Worm (Caenorhabditis elegans) whole organism, L3 larva: ENCODE data around the gene F56C4.4.

Experiments
- R02D3.7 ChIP-seq: fragments of 150-350 bp; optimal IDR thresholded peaks from 2 replicates; lab custom pipeline; 2014; ENCODE audit warnings: missing biosample characterization, missing genetic modification characterization
- ZK546.5 ChIP-seq: sonication (generic microtip); optimal IDR thresholded peaks from 2 replicates; lab custom pipeline; 2017; ENCODE audit warnings: missing biosample characterization, missing genetic modification characterization
- aly-2 ChIP-seq: fragments of 150-350 bp; optimal IDR thresholded peaks from 2 replicates; lab custom pipeline; 2014; ENCODE audit warnings: missing biosample characterization, missing genetic modification characterization
- ama-1 ChIP-seq: fragments of 150-350 bp; optimal IDR thresholded peaks from 2 replicates; lab custom pipeline; 2018
- ceh-16 ChIP-seq: sonication (generic microtip); optimal IDR thresholded peaks from 2 replicates; lab custom pipeline; 2017; ENCODE audit warnings: missing biosample characterization, missing genetic modification characterization
- ceh-82 ChIP-seq: fragments of 150-350 bp; optimal IDR thresholded peaks from 2 replicates; lab custom pipeline; 2014; ENCODE audit warnings: missing biosample characterization, missing genetic modification characterization
- egl-27 ChIP-seq: sonication (generic microtip); optimal IDR thresholded peaks from 4 replicates; lab custom pipeline; 2017; ENCODE audit warnings: missing biosample characterization, missing genetic modification reagents, missing genetic modification characterization
- egl-5 ChIP-seq: fragments of 150-350 bp; optimal IDR thresholded peaks from 2 replicates; lab custom pipeline; 2017; ENCODE audit warnings: missing biosample characterization, missing genetic modification reagents, missing genetic modification characterization, inconsistent platforms
- elt-1 ChIP-seq: fragments of 150-350 bp; optimal IDR thresholded peaks from 2 replicates; lab custom pipeline; 2014; ENCODE audit warnings: missing biosample characterization, missing genetic modification characterization
- elt-2 ChIP-seq: sonication (generic microtip); optimal IDR thresholded peaks from 2 replicates; lab custom pipeline; 2016; ENCODE audit warnings: missing genetic modification reagents, mild to moderate bottlenecking, missing genetic modification characterization, missing compliant biosample characterization
- elt-3 ChIP-seq, 3 experiments: fragments of 150-350 bp in 1 of 3; sonication (generic microtip) in 2 of 3; optimal IDR thresholded peaks; 2 replicates in 2 of 3; 4 replicates in 1 of 3; lab custom pipeline; 2014 to 2017; ENCODE audit warnings: missing biosample characterization in 3 of 3, missing genetic modification characterization in 3 of 3
- fkh-10 ChIP-seq: sonication (generic microtip); optimal IDR thresholded peaks from 2 replicates; lab custom pipeline; 2017; ENCODE audit warnings: missing biosample characterization, missing genetic modification reagents, missing genetic modification characterization
- fkh-2 ChIP-seq: fragments of 150-350 bp; optimal IDR thresholded peaks from 2 replicates; lab custom pipeline; 2014; ENCODE audit warnings: missing biosample characterization, missing genetic modification reagents, missing genetic modification characterization
- hmg-11 ChIP-seq: sonication (generic microtip); optimal IDR thresholded peaks from 2 replicates; lab custom pipeline; 2016; ENCODE audit warnings: missing genetic modification characterization, missing compliant biosample characterization
- jun-1 ChIP-seq: fragments of 150-350 bp; optimal IDR thresholded peaks from 2 replicates; lab custom pipeline; 2014; ENCODE audit warnings: missing biosample characterization, missing genetic modification reagents, missing genetic modification characterization
- lin-39 ChIP-seq: fragments of 150-350 bp; optimal IDR thresholded peaks from 2 replicates; lab custom pipeline; 2018; ENCODE audit warnings: missing biosample characterization, missing genetic modification reagents, missing genetic modification characterization
- lsy-12 ChIP-seq: sonication (generic microtip); optimal IDR thresholded peaks from 2 replicates; lab custom pipeline; 2016; ENCODE audit warnings: mild to moderate bottlenecking, missing genetic modification characterization, missing compliant biosample characterization
- mdl-1 ChIP-seq: fragments of 150-350 bp; optimal IDR thresholded peaks from 2 replicates; lab custom pipeline; 2014; ENCODE audit warnings: missing biosample characterization, missing genetic modification characterization
- mml-1 ChIP-seq: fragments of 150-350 bp; sonication (generic microtip); optimal IDR thresholded peaks from 3 replicates; lab custom pipeline; 2014; ENCODE audit warnings: missing biosample characterization, missing genetic modification characterization
- nfya-1 ChIP-seq: sonication (generic microtip); optimal IDR thresholded peaks from 2 replicates; lab custom pipeline; 2017; ENCODE audit warnings: missing genetic modification characterization, mild to moderate bottlenecking, missing compliant biosample characterization, antibody characterized with exemption, moderate library complexity; ENCODE audit not compliant: insufficient read depth
- nhr-11 ChIP-seq: fragments of 150-350 bp; optimal IDR thresholded peaks from 2 replicates; lab custom pipeline; 2014; ENCODE audit warnings: missing biosample characterization, missing genetic modification characterization
- nhr-12 ChIP-seq: fragments of 150-350 bp; optimal IDR thresholded peaks from 2 replicates; lab custom pipeline; 2014; ENCODE audit warnings: missing biosample characterization, missing genetic modification characterization
- nhr-23 ChIP-seq: fragments of 150-350 bp; optimal IDR thresholded peaks from 2 replicates; lab custom pipeline; 2014; ENCODE audit warnings: missing biosample characterization, missing genetic modification reagents, missing genetic modification characterization
- nhr-237 ChIP-seq: fragments of 150-350 bp; optimal IDR thresholded peaks from 2 replicates; lab custom pipeline; 2014; ENCODE audit warnings: missing biosample characterization, missing genetic modification characterization
- nhr-25 ChIP-seq: sonication (generic microtip); optimal IDR thresholded peaks from 2 replicates; lab custom pipeline; 2017; ENCODE audit warnings: missing biosample characterization, missing genetic modification characterization
- nhr-43 ChIP-seq: sonication (generic microtip); optimal IDR thresholded peaks from 2 replicates; lab custom pipeline; 2016; ENCODE audit warnings: mild to moderate bottlenecking, missing genetic modification characterization, missing compliant biosample characterization; ENCODE audit not compliant: poor library complexity, severe bottlenecking
- nhr-67 ChIP-seq: fragments of 150-350 bp; optimal IDR thresholded peaks from 2 replicates; lab custom pipeline; 2014; ENCODE audit warnings: missing biosample characterization, missing genetic modification characterization
- nhr-76 ChIP-seq: fragments of 150-350 bp; sonication (generic microtip); optimal IDR thresholded peaks from 5 replicates; lab custom pipeline; 2014; ENCODE audit warnings: missing biosample characterization, missing genetic modification characterization
- pqm-1 ChIP-seq: fragments of 150-350 bp; optimal IDR thresholded peaks from 2 replicates; lab custom pipeline; 2017; ENCODE audit warnings: missing biosample characterization, missing genetic modification characterization, inconsistent platforms
- skn-1 ChIP-seq: fragments of 150-350 bp; optimal IDR thresholded peaks from 2 replicates; lab custom pipeline; 2014; ENCODE audit warnings: missing biosample characterization, missing genetic modification characterization
- snpc-4 ChIP-seq: fragments of 150-350 bp; optimal IDR thresholded peaks from 2 replicates; lab custom pipeline; 2014; ENCODE audit warnings: missing biosample characterization, missing genetic modification characterization
- unc-62 ChIP-seq: fragments of 150-350 bp; sonication (generic microtip); optimal IDR thresholded peaks from 4 replicates; lab custom pipeline; 2014; ENCODE audit warnings: missing biosample characterization, missing genetic modification reagents, missing genetic modification characterization
- zag-1 ChIP-seq: fragments of 150-350 bp; optimal IDR thresholded peaks from 2 replicates; lab custom pipeline; 2014; ENCODE audit warnings: missing biosample characterization, missing genetic modification characterization
- ztf-11 ChIP-seq: fragments of 150-350 bp; optimal IDR thresholded peaks from 2 replicates; lab custom pipeline; 2014; ENCODE audit warnings: missing biosample characterization, missing genetic modification characterization

Gene F56C4.4

DNA sequence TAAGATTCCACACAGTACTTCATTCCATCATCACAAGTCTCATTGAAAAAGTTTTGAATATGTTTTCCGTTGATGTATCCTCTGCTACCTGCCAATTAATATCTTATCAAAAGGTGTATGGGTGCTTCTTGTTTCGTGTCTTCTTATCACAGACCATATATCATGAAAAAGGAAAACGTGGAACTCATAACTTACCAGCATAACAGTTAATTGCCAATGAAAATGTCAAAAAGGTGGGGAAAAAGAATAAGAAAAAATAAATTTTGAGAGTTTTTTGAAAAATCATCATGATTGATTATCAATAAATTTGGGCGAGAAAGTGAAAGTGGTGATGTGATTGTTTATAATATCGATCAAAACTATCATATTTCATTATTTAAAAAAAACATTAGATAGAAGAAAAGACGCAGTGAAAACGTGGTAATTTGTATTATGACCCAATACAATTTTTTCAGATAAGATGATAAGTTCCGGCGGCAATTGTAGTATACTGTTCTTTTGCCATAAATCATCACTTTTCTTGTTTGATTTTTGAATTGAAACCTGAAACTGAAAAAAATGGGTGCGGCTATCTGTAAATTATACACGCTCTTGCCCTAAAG is at the start of gene F56C4.4:
TSS of gene F56C4.4 (minus strand) at position 315 of the 602 bp plus-strand sequence.
- TF ChIP-seq pqm-1 (tag; lab: Kevin White, UChicago) (peak; percentile 10), egl-27 (tag; lab: Kevin White, UChicago) (no peak), zag-1 (no peak), nhr-12 (tag; lab: Kevin White, UChicago) (no peak), nhr-43 (no peak), egl-5 (tag; lab: Kevin White, UChicago) (no peak), elt-2 (tag; lab: Kevin White, UChicago) (peak; percentile 84), nhr-237 (no peak), ceh-16 (no peak)
- TF ChIP-seq, all 47 proteins: peak for 2

DNA sequence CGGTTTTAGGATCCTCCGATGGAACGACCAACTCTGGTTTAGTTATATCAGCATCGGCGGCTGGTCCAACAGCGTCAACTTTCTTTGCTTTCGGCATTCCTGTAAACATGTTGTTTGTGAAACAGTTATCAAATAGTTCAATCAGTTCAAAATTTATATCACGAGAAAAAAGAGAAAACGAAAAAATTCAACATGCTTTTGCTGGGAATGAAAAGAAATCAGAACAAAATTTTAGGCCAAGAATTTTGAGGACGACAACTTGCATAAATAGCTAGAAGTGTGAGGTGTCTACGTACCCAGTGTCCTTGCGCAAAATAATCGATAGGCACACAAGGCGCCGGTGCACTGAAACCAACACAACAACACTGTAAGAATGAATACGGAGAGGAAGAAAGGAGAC is 49.3 kb upstream of the F56C4.4 start, which contains the start of gene K08C7.4:
TSS of gene K08C7.4 (minus strand) at position 101 of the 400 bp plus-strand sequence.
- no peak for TF ChIP-seq ama-1 (lab: Kevin White, UChicago)
- TF ChIP-seq R02D3.7 (tag; lab: Kevin White, UChicago): no peak
- TF ChIP-seq zag-1: no peak
- no peak for TF ChIP-seq nhr-43
- TF ChIP-seq elt-2 (tag; lab: Kevin White, UChicago): no peak
- TF ChIP-seq nhr-67 (tag; lab: Kevin White, UChicago): no peak
- TF ChIP-seq nhr-12 (tag; lab: Kevin White, UChicago): no peak
- TF ChIP-seq hmg-11 (tag; lab: Kevin White, UChicago): no peak
- no peak for TF ChIP-seq lin-39 (tag; lab: Kevin White, UChicago)
- TF ChIP-seq ceh-82: no peak
- TF ChIP-seq mdl-1 (tag; lab: Kevin White, UChicago): no peak
- TF ChIP-seq nhr-23 (tag; lab: Kevin White, UChicago): no peak

DNA sequence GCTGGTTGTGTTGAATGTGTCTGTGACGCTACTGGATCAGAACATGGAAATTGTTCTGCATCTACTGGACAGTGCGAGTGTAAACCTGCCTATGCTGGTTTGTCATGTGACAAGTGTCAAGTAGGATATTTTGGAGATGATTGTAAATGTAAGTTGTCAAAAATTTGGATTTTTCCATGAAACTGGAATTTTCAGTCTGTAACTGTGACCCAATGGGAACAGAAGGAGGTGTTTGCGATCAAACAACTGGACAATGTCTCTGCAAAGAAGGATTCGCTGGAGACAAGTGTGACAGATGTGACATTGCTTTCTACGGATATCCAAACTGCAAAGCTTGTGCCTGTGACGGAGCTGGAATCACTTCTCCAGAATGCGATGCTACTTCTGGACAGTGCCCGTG is 37.5 kb upstream of the F56C4.4 start:
- TF ChIP-seq snpc-4 (tag; lab: Kevin White, UChicago): no peak
- TF ChIP-seq unc-62 (GFP tag; lab: Kevin White, UChicago): no peak
- TF ChIP-seq elt-2 (tag; lab: Kevin White, UChicago): no peak
- no peak for TF ChIP-seq skn-1
- no peak for TF ChIP-seq ztf-11 (tag; lab: Kevin White, UChicago)
- no peak for TF ChIP-seq nhr-76
- TF ChIP-seq mml-1 (tag; lab: Kevin White, UChicago): no peak
- TF ChIP-seq nfya-1 (tag; lab: Kevin White, UChicago): no peak
- no peak for TF ChIP-seq pqm-1 (tag; lab: Kevin White, UChicago)
- no peak for TF ChIP-seq nhr-12 (tag; lab: Kevin White, UChicago)
- TF ChIP-seq elt-1 (tag; lab: Kevin White, UChicago): no peak
- TF ChIP-seq aly-2 (tag; lab: Kevin White, UChicago): no peak
- TF ChIP-seq jun-1 (tag; lab: Kevin White, UChicago): no peak
- no peak for TF ChIP-seq ceh-82
- no peak for TF ChIP-seq nhr-11 (tag; lab: Kevin White, UChicago)
- no peak for TF ChIP-seq nhr-67 (tag; lab: Kevin White, UChicago)
- no peak for TF ChIP-seq lin-39 (tag; lab: Kevin White, UChicago)
- no peak for TF ChIP-seq ama-1 (lab: Kevin White, UChicago)

DNA sequence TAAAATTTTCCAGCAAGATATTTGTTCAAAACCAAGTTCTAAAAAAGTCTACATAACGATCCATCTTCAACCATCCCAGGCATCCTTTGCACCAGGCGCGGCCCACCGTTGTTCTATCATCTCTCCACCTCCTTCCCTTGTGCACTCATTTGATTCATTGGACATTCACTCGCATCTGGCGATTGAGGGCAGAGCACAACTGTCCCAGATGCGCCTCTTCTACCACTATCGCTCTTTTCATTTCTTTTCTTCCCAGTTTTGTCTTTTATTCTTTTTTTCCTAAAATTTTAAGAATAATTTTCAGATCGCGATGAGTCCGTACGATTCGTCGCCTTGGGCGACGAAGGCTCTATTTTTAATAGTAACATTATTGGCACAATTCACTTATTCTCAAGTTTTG is 35.5 kb upstream of the F56C4.4 start, which contains the start of gene epi-1:
TSS of gene epi-1 (plus strand) at position 301 of the 400 bp plus-strand sequence.
- no peak for TF ChIP-seq nfya-1 (tag; lab: Kevin White, UChicago)
- TF ChIP-seq ama-1 (lab: Kevin White, UChicago): no peak
- no peak for TF ChIP-seq ceh-16
- TF ChIP-seq elt-2 (tag; lab: Kevin White, UChicago): no peak
- no peak for TF ChIP-seq lin-39 (tag; lab: Kevin White, UChicago)
- TF ChIP-seq nhr-25: no peak
- TF ChIP-seq elt-1 (tag; lab: Kevin White, UChicago): no peak
- TF ChIP-seq ZK546.5 (tag; lab: Kevin White, UChicago): no peak

DNA sequence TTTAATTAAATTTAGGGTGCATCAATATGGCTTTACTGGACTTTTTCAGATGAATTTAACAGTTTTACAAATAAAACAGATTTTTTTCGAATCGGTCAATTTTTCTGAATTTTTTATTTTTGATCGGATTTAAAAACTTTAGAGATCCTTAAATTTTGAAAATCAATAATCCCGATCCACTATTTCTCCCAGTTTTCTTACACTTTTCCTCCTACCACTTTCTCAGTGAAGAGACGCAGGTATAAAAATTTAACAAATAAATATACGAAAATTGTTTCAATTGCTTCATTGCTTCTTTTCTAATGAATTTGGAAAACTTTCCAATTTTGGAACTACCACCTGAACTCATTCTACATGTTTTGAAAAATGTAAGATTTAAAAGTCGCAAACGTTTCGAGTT is 33.1 kb upstream of the F56C4.4 start, which contains the start of gene K08C7.7:
TSS of gene K08C7.7 (plus strand) at position 301 of the 400 bp plus-strand sequence.
- TF ChIP-seq fkh-2 (tag; lab: Kevin White, UChicago) (no peak), lin-39 (tag; lab: Kevin White, UChicago) (no peak), elt-3 (tag; optimal IDR thresholded peaks at IDR 0.05; lab: Kevin White, UChicago) (no peak), nhr-237 (no peak), lsy-12 (tag; lab: Kevin White, UChicago) (no peak), elt-1 (tag; lab: Kevin White, UChicago) (no peak), fkh-10 (GFP tag; lab: Kevin White, UChicago) (no peak)
